Fruit fly (Drosophila melanogaster): Measurements from ENCODE around the gene CG10919.

The CG10919 gene

dm6 chr3R:7749993-7750392 lies 7.9 kb upstream of the CG10919 start, which contains the start of gene pyd3 (continued):
- no peak for TF ChIP-seq bcd (GFP tag; optimal IDR thresholded peaks at IDR 0.05)
- TF ChIP-seq Oaz (GFP tag; IDR thresholded peaks at IDR 0.05) = no peak
- TF ChIP-seq HLHmδ (GFP tag; optimal IDR thresholded peaks at IDR 0.05) = no peak
- TF ChIP-seq az2 (GFP tag; optimal IDR thresholded peaks at IDR 0.05) = no peak
- TF ChIP-seq grau (tag; optimal IDR thresholded peaks at IDR 0.05) = peak; percentile 56
- no peak for TF ChIP-seq Dref (GFP tag; IDR thresholded peaks at IDR 0.05)
- no peak for TF ChIP-seq CG8765 (GFP tag; IDR thresholded peaks at IDR 0.05)
- peak; percentile 54 for TF ChIP-seq unpg (GFP tag; optimal IDR thresholded peaks at IDR 0.05)
- no peak for TF ChIP-seq NC2α (GFP tag; optimal IDR thresholded peaks at IDR 0.05)
- TF ChIP-seq Hmr (GFP tag; optimal IDR thresholded peaks at IDR 0.05) = no peak
- no peak for TF ChIP-seq dimm (GFP tag; IDR thresholded peaks at IDR 0.05)
- no peak for TF ChIP-seq corto (GFP tag; optimal IDR thresholded peaks at IDR 0.05)
- peak; percentile 53 for TF ChIP-seq D19A (tag; optimal IDR thresholded peaks at IDR 0.05)
- no peak for TF ChIP-seq dan (GFP tag; IDR thresholded peaks at IDR 0.05)
- TF ChIP-seq CG8281 (tag; optimal IDR thresholded peaks at IDR 0.05) = no peak
- TF ChIP-seq ato (GFP tag; IDR thresholded peaks at IDR 0.05; ENCODE audit: partially characterized antibody) = no peak
- TF ChIP-seq Ravus (GFP tag; IDR thresholded peaks at IDR 0.05) = no peak
- no peak for TF ChIP-seq gce (GFP tag; IDR thresholded peaks at IDR 0.05)
- no peak for TF ChIP-seq HmgD (GFP tag; optimal IDR thresholded peaks at IDR 0.05)
- no peak for TF ChIP-seq CG17912 (GFP tag; optimal IDR thresholded peaks at IDR 0.05)
- no peak for TF ChIP-seq CG4820 (GFP tag; optimal IDR thresholded peaks at IDR 0.05)
- no peak for TF ChIP-seq gcm2 (GFP tag; optimal IDR thresholded peaks at IDR 0.05)
- no peak for TF ChIP-seq Taf1 (GFP tag; IDR thresholded peaks at IDR 0.05)
- TF ChIP-seq zfh1 (GFP tag; IDR thresholded peaks at IDR 0.05) = peak; percentile 35; the same call in 1 of the 3 replicates
- TF ChIP-seq dm (GFP tag; optimal IDR thresholded peaks at IDR 0.05) = no peak
- peak; percentile 17 for TF ChIP-seq Fer3 (tag; optimal IDR thresholded peaks at IDR 0.05)
- TF ChIP-seq inv (GFP tag; IDR thresholded peaks at IDR 0.05; ENCODE audit: partially characterized antibody) = no peak
- no peak for TF ChIP-seq CG43689 (GFP tag; IDR thresholded peaks at IDR 0.05)
- no peak for TF ChIP-seq chinmo (GFP tag; IDR thresholded peaks at IDR 0.05; ENCODE audit: partially characterized antibody)
- no peak for TF ChIP-seq CTCF (GFP tag; optimal IDR thresholded peaks at IDR 0.05)
- TF ChIP-seq Myb (GFP tag; optimal IDR thresholded peaks at IDR 0.05) = no peak
- no peak for TF ChIP-seq psq (GFP tag; optimal IDR thresholded peaks at IDR 0.05)
- no peak for TF ChIP-seq CG5245 (GFP tag; optimal IDR thresholded peaks at IDR 0.05)
- no peak for TF ChIP-seq emc (GFP tag; optimal IDR thresholded peaks at IDR 0.05)
- no peak for TF ChIP-seq CG7372 (GFP tag; IDR thresholded peaks at IDR 0.05)
- TF ChIP-seq usp (GFP tag; optimal IDR thresholded peaks at IDR 0.05) = no peak
- no peak for TF ChIP-seq Fer2 (tag; optimal IDR thresholded peaks at IDR 0.05)
- no peak for TF ChIP-seq gt (GFP tag; IDR thresholded peaks at IDR 0.05)
- TF ChIP-seq PHDP (tag; optimal IDR thresholded peaks at IDR 0.05) = peak; percentile 51
- TF ChIP-seq Sry-β (GFP tag; optimal IDR thresholded peaks at IDR 0.05) = no peak
- TF ChIP-seq CG16863 (GFP tag; optimal IDR thresholded peaks at IDR 0.05) = no peak
- no peak for TF ChIP-seq Adf1 (GFP tag; IDR thresholded peaks at IDR 0.05)
- no peak for TF ChIP-seq CG2120 (GFP tag; optimal IDR thresholded peaks at IDR 0.05)
- no peak for TF ChIP-seq HHEX (GFP tag; optimal IDR thresholded peaks at IDR 0.05)
- TF ChIP-seq nom (GFP tag; optimal IDR thresholded peaks at IDR 0.05) = no peak
- no peak for TF ChIP-seq CG3065 (GFP tag; optimal IDR thresholded peaks at IDR 0.05)
- no peak for TF ChIP-seq ab (GFP tag; optimal IDR thresholded peaks at IDR 0.05)
- TF ChIP-seq CG11247 (GFP tag; IDR thresholded peaks at IDR 0.05) = no peak
- TF ChIP-seq CG5953 (GFP tag; IDR thresholded peaks at IDR 0.05) = no peak
- TF ChIP-seq h (optimal IDR thresholded peaks at IDR 0.05) = no peak
- no peak for TF ChIP-seq CG12744 (GFP tag; optimal IDR thresholded peaks at IDR 0.05)
- TF ChIP-seq CG14710 (tag; optimal IDR thresholded peaks at IDR 0.05) = no peak
- no peak for TF ChIP-seq CG15073 (GFP tag; optimal IDR thresholded peaks at IDR 0.05)
- TF ChIP-seq Antp (GFP tag; optimal IDR thresholded peaks at IDR 0.05) = no peak
